Fruit fly (Drosophila melanogaster) whole organism, embryonic: ENCODE data around the gene ftz-f1.

ENCODE experiments used
- Atf-2 ChIP-seq: fragments of 200-800 bp; sonication (Bioruptor generic); optimal IDR thresholded peaks from 2 replicates; lab custom pipeline; 2016; ENCODE audit warnings: missing biosample characterization, missing genetic modification characterization
- B-H1 ChIP-seq: fragments of 200-800 bp; sonication (Bioruptor generic); IDR thresholded peaks from 3 replicates; pipeline ENCODE4 v1.3.6; 2022; ENCODE audit warnings: missing biosample characterization, missing genetic modification characterization
- CG12769 ChIP-seq: fragments of 200-800 bp; sonication (Bioruptor generic); optimal IDR thresholded peaks from 2 replicates; lab custom pipeline; 2019; ENCODE audit warnings: missing biosample characterization, mild to moderate bottlenecking, missing genetic modification characterization, moderate library complexity
- CG14441 ChIP-seq: fragments of 200-800 bp; sonication (Bioruptor generic); IDR thresholded peaks from 2 replicates; pipeline ENCODE4 v1.3.6; 2022; ENCODE audit warnings: missing biosample characterization, missing genetic modification characterization
- CG15269 ChIP-seq: fragments of 200-800 bp; sonication (Bioruptor generic); optimal IDR thresholded peaks from 2 replicates; lab custom pipeline; 2018; ENCODE audit warnings: missing biosample characterization, mild to moderate bottlenecking, missing genetic modification characterization, moderate library complexity
- CG1602 ChIP-seq: fragments of 200-800 bp; sonication (Bioruptor generic); optimal IDR thresholded peaks from 3 replicates; lab custom pipeline; 2016; ENCODE audit warnings: missing biosample characterization, missing genetic modification characterization
- CG17568 ChIP-seq: fragments of 200-800 bp; sonication (Bioruptor generic); optimal IDR thresholded peaks from 2 replicates; lab custom pipeline; 2018; ENCODE audit warnings: missing biosample characterization, mild to moderate bottlenecking, missing genetic modification characterization, moderate library complexity
- CG17802 ChIP-seq: fragments of 200-800 bp; sonication (Bioruptor generic); optimal IDR thresholded peaks from 2 replicates; lab custom pipeline; 2018; ENCODE audit warnings: missing biosample characterization, mild to moderate bottlenecking, missing genetic modification characterization, moderate library complexity
- CG17829 ChIP-seq: fragments of 200-800 bp; optimal IDR thresholded peaks from 2 replicates; lab custom pipeline; 2019; ENCODE audit warnings: missing biosample characterization, mild to moderate bottlenecking, missing genetic modification characterization, moderate library complexity
- CG2116 ChIP-seq: fragments of 200-800 bp; sonication (Bioruptor generic); optimal IDR thresholded peaks from 3 replicates; lab custom pipeline; 2018; ENCODE audit warnings: missing biosample characterization, mild to moderate bottlenecking, missing genetic modification characterization
- CG2889 ChIP-seq: fragments of 200-800 bp; sonication (Bioruptor generic); IDR thresholded peaks from 3 replicates; pipeline ENCODE4 v1.3.6; 2022; ENCODE audit warnings: missing biosample characterization, missing genetic modification characterization
- CG34422 ChIP-seq: fragments of 200-800 bp; sonication (Bioruptor generic); IDR thresholded peaks from 3 replicates; pipeline ENCODE4 v1.3.6; 2022; ENCODE audit warnings: missing biosample characterization, missing genetic modification characterization
- CG3838 ChIP-seq: fragments of 200-800 bp; sonication (Bioruptor generic); optimal IDR thresholded peaks from 3 replicates; lab custom pipeline; 2016; ENCODE audit warnings: missing biosample characterization, missing genetic modification characterization
- CG6175 ChIP-seq: fragments of 200-800 bp; sonication (Bioruptor generic); IDR thresholded peaks from 3 replicates; pipeline ENCODE4 v1.3.6; 2022; ENCODE audit warnings: missing biosample characterization, missing genetic modification characterization
- CG6272 ChIP-seq: fragments of 200-800 bp; sonication (Bioruptor generic); IDR thresholded peaks from 2 replicates; pipeline ENCODE4 v1.3.6; 2022; ENCODE audit warnings: missing biosample characterization, missing genetic modification characterization
- CG6765 ChIP-seq: fragments of 200-800 bp; sonication (Bioruptor generic); optimal IDR thresholded peaks from 3 replicates; lab custom pipeline; 2017; ENCODE audit warnings: missing biosample characterization, mild to moderate bottlenecking, missing genetic modification characterization
- CG7556 ChIP-seq: fragments of 200-800 bp; sonication (Bioruptor generic); optimal IDR thresholded peaks from 2 replicates; lab custom pipeline; 2017; ENCODE audit warnings: missing biosample characterization, mild to moderate bottlenecking, missing genetic modification characterization
- Chrac-16 ChIP-seq: fragments of 200-800 bp; sonication (Bioruptor generic); optimal IDR thresholded peaks from 3 replicates; lab custom pipeline; 2016; ENCODE audit warnings: missing biosample characterization, missing genetic modification characterization
- Dek ChIP-seq: fragments of 200-800 bp; sonication (Bioruptor generic); optimal IDR thresholded peaks from 3 replicates; lab custom pipeline; 2019; ENCODE audit warnings: missing biosample characterization, mild to moderate bottlenecking, missing genetic modification characterization, moderate library complexity
- Dip2 ChIP-seq: fragments of 200-800 bp; sonication (Bioruptor generic); IDR thresholded peaks from 2 replicates; pipeline ENCODE4 v1.3.6; 2022; ENCODE audit warnings: missing biosample characterization, missing genetic modification characterization
- Fer3 ChIP-seq: fragments of 200-800 bp; sonication (Bioruptor generic); optimal IDR thresholded peaks from 2 replicates; lab custom pipeline; 2018; ENCODE audit warnings: missing biosample characterization, mild to moderate bottlenecking, missing genetic modification characterization, moderate library complexity
- Hr78 ChIP-seq, 2 experiments: fragments of 200-800 bp in 1 of 2; fragments of >200 bp in 1 of 2; sonication (Bioruptor generic) in 1 of 2; optimal IDR thresholded peaks; 2 replicates each; lab custom pipeline; 2017 to 2019; ENCODE audit warnings: missing biosample characterization in 2 of 2, missing genetic modification characterization in 2 of 2, mild to moderate bottlenecking in 1 of 2, moderate library complexity in 1 of 2
- Lpt ChIP-seq: fragments of >200 bp; optimal IDR thresholded peaks from 2 replicates; lab custom pipeline; 2018; ENCODE audit warnings: missing biosample characterization, missing genetic modification characterization
- Pdp1 ChIP-seq, 2 experiments: fragments of 200-800 bp; sonication (Bioruptor generic); optimal IDR thresholded peaks; 3 replicates each; lab custom pipeline; 2016; ENCODE audit warnings: missing biosample characterization in 2 of 2, missing genetic modification characterization in 2 of 2, mild to moderate bottlenecking in 1 of 2, moderate library complexity in 1 of 2
- Ptx1 ChIP-seq: fragments of 200-800 bp; sonication (Bioruptor generic); IDR thresholded peaks from 2 replicates; pipeline ENCODE4 v1.3.6; 2022; ENCODE audit warnings: missing biosample characterization, missing genetic modification characterization
- Spps ChIP-seq: fragments of 200-800 bp; sonication (Bioruptor generic); optimal IDR thresholded peaks from 2 replicates; lab custom pipeline; 2018; ENCODE audit warnings: missing biosample characterization, mild to moderate bottlenecking, missing genetic modification characterization
- Ssrp ChIP-seq: fragments of 200-800 bp; sonication (Bioruptor generic); optimal IDR thresholded peaks from 2 replicates; lab custom pipeline; 2018; ENCODE audit warnings: missing biosample characterization, mild to moderate bottlenecking, missing genetic modification characterization, moderate library complexity
- ap ChIP-seq: fragments of 200-800 bp; sonication (Bioruptor generic); IDR thresholded peaks from 2 replicates; pipeline ENCODE4 v1.3.6; 2022; ENCODE audit warnings: missing biosample characterization, missing genetic modification characterization
- ara ChIP-seq: fragments of 200-800 bp; sonication (Bioruptor generic); IDR thresholded peaks from 2 replicates; pipeline ENCODE4 v1.3.6; 2022; ENCODE audit warnings: missing biosample characterization, missing genetic modification characterization
- ase ChIP-seq: fragments of 200-800 bp; sonication (Bioruptor generic); IDR thresholded peaks from 3 replicates; pipeline ENCODE4 v1.3.6; 2022; ENCODE audit warnings: missing biosample characterization, missing genetic modification characterization
- crol ChIP-seq: fragments of 200-800 bp; sonication (Bioruptor generic); IDR thresholded peaks from 2 replicates; pipeline ENCODE4 v1.3.6; 2022; ENCODE audit warnings: missing biosample characterization, missing genetic modification characterization
- dm ChIP-seq: fragments of 200-800 bp; sonication (Bioruptor generic); optimal IDR thresholded peaks from 3 replicates; lab custom pipeline; 2016; ENCODE audit warnings: missing biosample characterization, missing genetic modification characterization
- dmrt99B ChIP-seq: fragments of 200-800 bp; sonication (Bioruptor generic); optimal IDR thresholded peaks from 2 replicates; lab custom pipeline; 2018; ENCODE audit warnings: missing biosample characterization, mild to moderate bottlenecking, missing genetic modification characterization, moderate library complexity
- eve ChIP-seq, 2 experiments: fragments of >200 bp; optimal IDR thresholded peaks; 2 replicates each; lab custom pipeline; 2017; ENCODE audit warnings: missing biosample characterization in 2 of 2, missing genetic modification characterization in 2 of 2
- ewg ChIP-seq: fragments of 200-800 bp; sonication (Bioruptor generic); optimal IDR thresholded peaks from 3 replicates; lab custom pipeline; 2017; ENCODE audit warnings: mild to moderate bottlenecking, missing biosample characterization, missing genetic modification reagents, missing genetic modification characterization
- ind ChIP-seq: fragments of 200-800 bp; sonication (Bioruptor generic); optimal IDR thresholded peaks from 3 replicates; lab custom pipeline; 2016; ENCODE audit warnings: missing biosample characterization, missing genetic modification characterization
- jigr1 ChIP-seq: fragments of 200-800 bp; sonication (Bioruptor generic); IDR thresholded peaks from 3 replicates; pipeline ENCODE4 v1.3.6; 2022; ENCODE audit warnings: missing biosample characterization, missing genetic modification characterization
- lmd ChIP-seq: fragments of 200-800 bp; sonication (Bioruptor generic); IDR thresholded peaks from 2 replicates; pipeline ENCODE4 v1.3.6; 2022; ENCODE audit warnings: missing biosample characterization, missing genetic modification characterization
- nerfin-1 ChIP-seq: fragments of 200-800 bp; sonication (Bioruptor generic); optimal IDR thresholded peaks from 3 replicates; lab custom pipeline; 2019; ENCODE audit warnings: missing biosample characterization, mild to moderate bottlenecking, missing genetic modification characterization, moderate library complexity
- nmo ChIP-seq: fragments of 200-800 bp; sonication (Bioruptor generic); optimal IDR thresholded peaks from 2 replicates; lab custom pipeline; 2018; ENCODE audit warnings: missing biosample characterization, mild to moderate bottlenecking, missing genetic modification characterization, moderate library complexity
- org-1 ChIP-seq: fragments of 200-800 bp; sonication (Bioruptor generic); optimal IDR thresholded peaks from 2 replicates; lab custom pipeline; 2017; ENCODE audit warnings: missing biosample characterization, missing genetic modification characterization
- ranshi ChIP-seq: fragments of 200-800 bp; sonication (Bioruptor generic); IDR thresholded peaks from 2 replicates; pipeline ENCODE4 v1.3.6; 2022; ENCODE audit warnings: missing biosample characterization, missing genetic modification characterization
- run ChIP-seq: fragments of 200-800 bp; sonication (Bioruptor generic); optimal IDR thresholded peaks from 3 replicates; lab custom pipeline; 2018; ENCODE audit warnings: missing biosample characterization, mild to moderate bottlenecking, missing genetic modification characterization
- scrt ChIP-seq: fragments of 200-800 bp; sonication (Bioruptor generic); optimal IDR thresholded peaks from 2 replicates; lab custom pipeline; 2018; ENCODE audit warnings: missing biosample characterization, mild to moderate bottlenecking, missing genetic modification characterization, moderate library complexity
- sob ChIP-seq: fragments of 200-800 bp; sonication (Bioruptor generic); IDR thresholded peaks from 2 replicates; pipeline ENCODE4 v1.3.6; 2022; ENCODE audit warnings: missing biosample characterization, missing genetic modification characterization
- stc ChIP-seq: fragments of 200-800 bp; sonication (Bioruptor generic); IDR thresholded peaks from 2 replicates; pipeline ENCODE4 v1.3.6; 2022; ENCODE audit warnings: missing biosample characterization, missing genetic modification characterization
- tio ChIP-seq: fragments of 200-800 bp; sonication (Bioruptor generic); optimal IDR thresholded peaks from 2 replicates; lab custom pipeline; 2017; ENCODE audit warnings: missing biosample characterization, missing genetic modification characterization, inconsistent platforms
- trh ChIP-seq: fragments of 200-800 bp; sonication (Bioruptor generic); optimal IDR thresholded peaks from 2 replicates; lab custom pipeline; 2016; ENCODE audit warnings: missing biosample characterization, missing genetic modification characterization

ftz-f1 gene

DNA sequence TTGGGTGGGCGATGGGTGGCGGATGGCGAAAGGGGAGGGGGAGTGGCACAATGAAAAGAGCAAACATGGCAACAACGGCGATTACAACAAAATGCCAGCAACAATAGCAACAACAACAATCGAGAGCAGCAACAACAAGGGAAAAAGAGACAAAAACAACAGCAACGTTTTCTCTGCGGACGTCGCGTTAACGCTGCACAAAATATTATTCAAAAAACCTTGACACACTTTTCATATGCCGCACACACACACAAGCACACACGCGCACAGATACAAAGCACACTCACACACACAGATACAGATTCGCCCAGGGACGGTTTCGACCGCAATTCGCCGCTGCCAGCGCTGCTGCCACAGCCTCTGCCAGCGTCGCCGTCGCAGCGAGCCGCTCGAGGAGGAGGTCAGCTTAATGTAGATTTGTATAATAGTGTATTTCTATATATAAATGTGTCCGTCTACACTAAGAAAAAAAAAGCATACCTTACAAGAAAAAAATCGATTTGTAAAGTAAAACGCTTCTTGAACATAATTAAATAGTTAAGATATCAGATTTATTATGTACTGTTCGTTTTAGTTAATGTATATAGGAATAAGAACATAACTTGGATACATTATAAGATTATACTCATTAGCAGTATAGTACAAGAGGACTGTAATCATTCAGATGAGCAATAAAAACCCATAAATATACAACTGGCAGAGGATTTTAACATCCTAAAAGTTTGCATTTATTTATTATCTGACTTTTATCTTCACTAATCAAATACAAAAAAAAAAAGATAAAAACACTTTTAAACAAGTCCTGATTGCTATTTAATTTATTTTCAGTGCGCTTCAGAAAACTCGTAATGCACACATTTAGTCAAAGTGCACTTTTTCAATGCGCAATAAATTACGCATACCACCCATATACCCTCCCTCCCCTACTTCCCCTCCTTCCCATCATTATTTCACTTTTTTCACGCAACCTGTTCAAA lies 19.2 kb downstream of the ftz-f1 start (continued):
- TF ChIP-seq trh, result peak; percentile 6
- TF ChIP-seq Ssrp (tag; lab: Kevin White, UChicago), result peak; percentile 43
- peak in 1 of 2 experiments; percentile 12 for TF ChIP-seq eve (GFP tag; optimal IDR thresholded peaks at IDR 0.05; lab: Kevin White, UChicago)
- peak; percentile 28 to 53 for TF ChIP-seq Pdp1 (GFP tag; optimal IDR thresholded peaks at IDR 0.05; lab: Kevin White, UChicago)
- no peak for TF ChIP-seq Lpt (GFP tag; lab: Kevin White, UChicago)
- peak; percentile 74 for TF ChIP-seq nmo (GFP tag; lab: Kevin White, UChicago)
- no peak for TF ChIP-seq ara (GFP tag; lab: Robert Waterston, UW)
- TF ChIP-seq Chrac-16, result peak; percentile 32
- no peak for TF ChIP-seq ranshi (GFP tag; lab: Robert Waterston, UW)
- TF ChIP-seq scrt (GFP tag; lab: Kevin White, UChicago), result no peak
- peak; percentile 70 for TF ChIP-seq CG7556 (GFP tag; lab: Kevin White, UChicago)
- TF ChIP-seq CG17802 (tag; lab: Kevin White, UChicago), result no peak
- peak; percentile 63 for TF ChIP-seq stc (GFP tag; lab: Robert Waterston, UW)
- no peak for TF ChIP-seq dm (GFP tag; lab: Kevin White, UChicago)
- TF ChIP-seq ewg (GFP tag; lab: Kevin White, UChicago), result peak; percentile 22
- peak; percentile 57; the same call in 2 of the 3 replicates for TF ChIP-seq CG34422
- peak; percentile 51 for TF ChIP-seq run (tag; lab: Kevin White, UChicago)
- TF ChIP-seq ap (GFP tag; lab: Robert Waterston, UW), result peak; percentile 58
- TF ChIP-seq ind (GFP tag; lab: Kevin White, UChicago), result peak; percentile 17
- peak; percentile 54 for TF ChIP-seq CG6765 (GFP tag; lab: Kevin White, UChicago)
- TF ChIP-seq CG3838 (GFP tag; lab: Kevin White, UChicago), result no peak
- TF ChIP-seq CG1602 (GFP tag; lab: Kevin White, UChicago), result peak; percentile 3
- peak; percentile 6 for TF ChIP-seq CG17829 (tag; lab: Kevin White, UChicago)
- TF ChIP-seq ase (GFP tag; lab: Robert Waterston, UW), result peak; percentile 41; the same call in 1 of the 3 replicates
- peak; percentile 57 for TF ChIP-seq lmd (GFP tag; lab: Robert Waterston, UW)
- peak; percentile 85 for TF ChIP-seq CG12769 (tag; lab: Kevin White, UChicago)
- TF ChIP-seq Atf-2, result peak; percentile 23
- peak; percentile 86 for TF ChIP-seq CG15269 (tag; lab: Kevin White, UChicago)
- peak; percentile 15 for TF ChIP-seq CG2116 (GFP tag; lab: Kevin White, UChicago)
- TF ChIP-seq dmrt99B, result peak; percentile 86
- no peak for TF ChIP-seq CG2889
- peak; percentile 41; the same call in 1 of the 2 replicates for TF ChIP-seq sob (GFP tag; lab: Robert Waterston, UW)
- peak; percentile 22; the same call in 1 of the 2 replicates for TF ChIP-seq CG6272
- TF ChIP-seq Ptx1 (GFP tag; lab: Robert Waterston, UW), result peak; percentile 78
- TF ChIP-seq org-1 (GFP tag; lab: Kevin White, UChicago), result peak; percentile 32
- TF ChIP-seq nerfin-1 (tag; lab: Kevin White, UChicago), result peak; percentile 52
- peak; percentile 37; the same call in 2 of the 3 replicates for TF ChIP-seq B-H1
- no peak for TF ChIP-seq Dip2 (GFP tag; lab: Robert Waterston, UW)
- peak; percentile 87 for TF ChIP-seq crol (GFP tag; lab: Robert Waterston, UW)
- no peak for TF ChIP-seq Spps (tag; lab: Kevin White, UChicago)
- peak; percentile 27 for TF ChIP-seq Fer3 (tag; lab: Kevin White, UChicago)
- TF ChIP-seq tio (GFP tag; lab: Kevin White, UChicago), result peak; percentile 60
- peak; percentile 40 for TF ChIP-seq CG14441 (GFP tag; lab: Robert Waterston, UW)
- peak; percentile 40 for TF ChIP-seq Dek (tag; lab: Kevin White, UChicago)
- TF ChIP-seq jigr1 (GFP tag; lab: Robert Waterston, UW), result peak; percentile 61; the same call in 1 of the 3 replicates
- TF ChIP-seq CG17568, result peak; percentile 27
- TF ChIP-seq Hr78 (GFP tag; optimal IDR thresholded peaks at IDR 0.05; lab: Kevin White, UChicago), result peak in 1 of 2 experiments; percentile 4
- TF ChIP-seq CG6175 (GFP tag; lab: Robert Waterston, UW), result no peak
